Fruit fly (Drosophila melanogaster) whole organism, embryonic: Measurements from ENCODE around the gene CG4393.

Experiments used
- ATbp ChIP-seq: fragments of 200-800 bp; sonication (Bioruptor generic); optimal IDR thresholded peaks from 2 replicates; lab custom pipeline; 2017; ENCODE audit warnings: missing biosample characterization, mild to moderate bottlenecking, missing genetic modification characterization, missing genetic modification reagents
- Asciz ChIP-seq: fragments of 200-800 bp; sonication (Bioruptor generic); optimal IDR thresholded peaks from 2 replicates; lab custom pipeline; 2017; ENCODE audit warnings: missing biosample characterization, mild to moderate bottlenecking, missing genetic modification characterization, missing genetic modification reagents
- BEAF-32 ChIP-seq: fragments of 200-800 bp; sonication (Bioruptor generic); optimal IDR thresholded peaks from 3 replicates; lab custom pipeline; 2017; ENCODE audit warnings: missing biosample characterization, missing genetic modification characterization, mild to moderate bottlenecking, moderate library complexity, missing genetic modification reagents
- CG10267 ChIP-seq: fragments of 200-800 bp; sonication (Bioruptor generic); optimal IDR thresholded peaks from 2 replicates; lab custom pipeline; 2018; ENCODE audit warnings: missing biosample characterization, mild to moderate bottlenecking, missing genetic modification characterization, moderate library complexity
- CG10462 ChIP-seq: fragments of 200-800 bp; sonication (Bioruptor generic); optimal IDR thresholded peaks from 2 replicates; lab custom pipeline; 2016; ENCODE audit warnings: missing biosample characterization, missing genetic modification characterization
- CG11504 ChIP-seq: fragments of 200-800 bp; sonication (Bioruptor generic); optimal IDR thresholded peaks from 3 replicates; lab custom pipeline; 2019; ENCODE audit warnings: missing biosample characterization, mild to moderate bottlenecking, missing genetic modification characterization, moderate library complexity
- CG11560 ChIP-seq: fragments of 200-800 bp; sonication (Bioruptor generic); IDR thresholded peaks from 3 replicates; pipeline ENCODE4 v1.3.6; 2022; ENCODE audit warnings: missing biosample characterization, missing genetic modification characterization
- CG12391 ChIP-seq: fragments of 200-800 bp; sonication (Bioruptor generic); optimal IDR thresholded peaks from 3 replicates; lab custom pipeline; 2018; ENCODE audit warnings: missing biosample characterization, mild to moderate bottlenecking, missing genetic modification characterization, moderate library complexity
- CG12659 ChIP-seq: fragments of 200-800 bp; sonication (Bioruptor generic); optimal IDR thresholded peaks from 3 replicates; lab custom pipeline; 2017; ENCODE audit warnings: mild to moderate bottlenecking, missing biosample characterization, missing genetic modification reagents, missing genetic modification characterization
- CG12744 ChIP-seq: fragments of 200-800 bp; sonication (Bioruptor generic); optimal IDR thresholded peaks from 2 replicates; lab custom pipeline; 2016; ENCODE audit warnings: missing biosample characterization, missing genetic modification characterization
- CG14710 ChIP-seq: fragments of 200-800 bp; sonication (Bioruptor generic); optimal IDR thresholded peaks from 3 replicates; lab custom pipeline; 2019; ENCODE audit warnings: missing biosample characterization, mild to moderate bottlenecking, missing genetic modification characterization, moderate library complexity
- CG15514 ChIP-seq: fragments of 200-800 bp; sonication (Bioruptor generic); optimal IDR thresholded peaks from 3 replicates; lab custom pipeline; 2017; ENCODE audit warnings: missing biosample characterization, missing genetic modification characterization, mild to moderate bottlenecking, moderate library complexity, missing genetic modification reagents
- CG18262 ChIP-seq: fragments of 200-800 bp; optimal IDR thresholded peaks from 3 replicates; lab custom pipeline; 2019; ENCODE audit warnings: missing biosample characterization, mild to moderate bottlenecking, missing genetic modification characterization, moderate library complexity
- CG2120 ChIP-seq: fragments of 200-800 bp; sonication (Bioruptor generic); optimal IDR thresholded peaks from 3 replicates; lab custom pipeline; 2016; ENCODE audit warnings: missing biosample characterization, missing genetic modification characterization
- CG2712 ChIP-seq: fragments of 200-800 bp; optimal IDR thresholded peaks from 3 replicates; lab custom pipeline; 2019; ENCODE audit warnings: missing biosample characterization, mild to moderate bottlenecking, missing genetic modification characterization, moderate library complexity
- CG32772 ChIP-seq: fragments of 200-800 bp; sonication (Bioruptor generic); IDR thresholded peaks from 2 replicates; pipeline ENCODE4 v1.3.6; 2022; ENCODE audit warnings: missing biosample characterization, missing genetic modification characterization
- CG34376 ChIP-seq: fragments of 200-800 bp; sonication (Bioruptor generic); optimal IDR thresholded peaks from 2 replicates; lab custom pipeline; 2018; ENCODE audit warnings: missing biosample characterization, mild to moderate bottlenecking, missing genetic modification characterization
- CG7745 ChIP-seq: fragments of 200-800 bp; sonication (Bioruptor generic); optimal IDR thresholded peaks from 2 replicates; lab custom pipeline; 2018; ENCODE audit warnings: missing biosample characterization, mild to moderate bottlenecking, missing genetic modification characterization, moderate library complexity
- CG9609 ChIP-seq: fragments of 200-800 bp; sonication (Bioruptor generic); optimal IDR thresholded peaks from 3 replicates; lab custom pipeline; 2016; ENCODE audit warnings: missing biosample characterization, missing genetic modification characterization
- CG9876 ChIP-seq: fragments of 200-800 bp; sonication (Bioruptor generic); optimal IDR thresholded peaks from 2 replicates; lab custom pipeline; 2016; ENCODE audit warnings: missing biosample characterization, missing genetic modification characterization
- CTCF ChIP-seq: fragments of 200-800 bp; sonication (Bioruptor generic); optimal IDR thresholded peaks from 2 replicates; lab custom pipeline; 2017; ENCODE audit warnings: missing biosample characterization, mild to moderate bottlenecking, missing genetic modification characterization, moderate library complexity
- E2f1 ChIP-seq: fragments of 200-800 bp; sonication (Bioruptor generic); IDR thresholded peaks from 2 replicates; pipeline ENCODE4 v1.3.6; 2022; ENCODE audit warnings: missing biosample characterization, missing genetic modification characterization
- E2f2 ChIP-seq: fragments of 200-800 bp; sonication (Bioruptor generic); IDR thresholded peaks from 2 replicates; pipeline ENCODE4 v1.3.6; 2022; ENCODE audit warnings: missing biosample characterization, missing genetic modification characterization
- Ets65A ChIP-seq: fragments of 200-800 bp; sonication (Bioruptor generic); peaks from one replicate; lab custom pipeline; 2016; ENCODE audit warnings: missing biosample characterization, missing genetic modification characterization
- HmgZ ChIP-seq: fragments of 200-800 bp; sonication (Bioruptor generic); optimal IDR thresholded peaks from 2 replicates; lab custom pipeline; 2018; ENCODE audit warnings: missing biosample characterization, mild to moderate bottlenecking, missing genetic modification characterization
- Mad ChIP-seq: fragments of 200-800 bp; sonication (Bioruptor generic); optimal IDR thresholded peaks from 2 replicates; lab custom pipeline; 2016; ENCODE audit warnings: missing biosample characterization, missing genetic modification characterization
- Max ChIP-seq: fragments of 200-800 bp; sonication (Bioruptor generic); optimal IDR thresholded peaks from 2 replicates; lab custom pipeline; 2016; ENCODE audit warnings: missing biosample characterization, mild to moderate bottlenecking, missing genetic modification characterization
- Poxn ChIP-seq: fragments of 200-800 bp; sonication (Bioruptor generic); IDR thresholded peaks from 2 replicates; pipeline ENCODE4 v1.3.6; 2022; ENCODE audit warnings: missing biosample characterization, missing genetic modification characterization
- Rfx ChIP-seq: fragments of 200-800 bp; sonication (Bioruptor generic); IDR thresholded peaks from 2 replicates; pipeline ENCODE4 v1.3.6; 2022; ENCODE audit warnings: missing biosample characterization, missing genetic modification characterization
- Trl ChIP-seq, 3 experiments: fragments of >200 bp in 2 of 3; fragments of 200-800 bp in 1 of 3; sonication (Bioruptor generic) in 1 of 3; optimal IDR thresholded peaks; 2 replicates in 1 of 3; 3 replicates in 2 of 3; lab custom pipeline; 2016 to 2017; ENCODE audit warnings: missing biosample characterization in 1 of 3, missing genetic modification characterization in 1 of 3
- da ChIP-seq: fragments of 200-800 bp; sonication (Bioruptor generic); optimal IDR thresholded peaks from 2 replicates; lab custom pipeline; 2016; ENCODE audit warnings: missing biosample characterization, missing genetic modification characterization
- ems ChIP-seq: fragments of 200-800 bp; sonication (Bioruptor generic); optimal IDR thresholded peaks from 3 replicates; lab custom pipeline; 2016; ENCODE audit warnings: missing biosample characterization, missing genetic modification characterization
- ewg ChIP-seq: fragments of 200-800 bp; sonication (Bioruptor generic); optimal IDR thresholded peaks from 3 replicates; lab custom pipeline; 2017; ENCODE audit warnings: mild to moderate bottlenecking, missing biosample characterization, missing genetic modification reagents, missing genetic modification characterization
- gcm ChIP-seq: fragments of 200-800 bp; sonication (Bioruptor generic); optimal IDR thresholded peaks from 2 replicates; lab custom pipeline; 2019; ENCODE audit warnings: missing biosample characterization, mild to moderate bottlenecking, missing genetic modification characterization, moderate library complexity
- gro ChIP-seq: fragments of 200-800 bp; sonication (Bioruptor generic); optimal IDR thresholded peaks from 2 replicates; lab custom pipeline; 2016; ENCODE audit warnings: missing biosample characterization, missing genetic modification characterization
- lilli ChIP-seq: fragments of 200-800 bp; sonication (Bioruptor generic); optimal IDR thresholded peaks from 3 replicates; lab custom pipeline; 2016; ENCODE audit warnings: missing biosample characterization, missing genetic modification characterization
- nerfin-1 ChIP-seq: fragments of 200-800 bp; sonication (Bioruptor generic); optimal IDR thresholded peaks from 3 replicates; lab custom pipeline; 2019; ENCODE audit warnings: missing biosample characterization, mild to moderate bottlenecking, missing genetic modification characterization, moderate library complexity
- nerfin-2 ChIP-seq: fragments of 200-800 bp; sonication (Bioruptor generic); IDR thresholded peaks from 2 replicates; pipeline ENCODE4 v1.3.6; 2022; ENCODE audit warnings: missing biosample characterization, missing genetic modification characterization; ENCODE audit not compliant: partially characterized antibody
- otp ChIP-seq: fragments of 200-800 bp; sonication (Bioruptor generic); IDR thresholded peaks from 3 replicates; pipeline ENCODE4, ENCODE4 v1.3.6; 2022; ENCODE audit warnings: missing biosample characterization, missing genetic modification characterization
- phol ChIP-seq: fragments of 200-800 bp; sonication (Bioruptor generic); optimal IDR thresholded peaks from 3 replicates; lab custom pipeline; 2018; ENCODE audit warnings: missing biosample characterization, mild to moderate bottlenecking, missing genetic modification characterization, moderate library complexity
- row ChIP-seq: fragments of 200-800 bp; sonication (Bioruptor generic); IDR thresholded peaks from 3 replicates; pipeline ENCODE4 v1.3.6; 2022; ENCODE audit warnings: missing biosample characterization, missing genetic modification characterization
- sima ChIP-seq: fragments of 200-800 bp; sonication (Bioruptor generic); optimal IDR thresholded peaks from 2 replicates; lab custom pipeline; 2016; ENCODE audit warnings: missing biosample characterization, missing genetic modification characterization
- stwl ChIP-seq: fragments of 200-800 bp; sonication (Bioruptor generic); optimal IDR thresholded peaks from 3 replicates; lab custom pipeline; 2018; ENCODE audit warnings: missing biosample characterization, mild to moderate bottlenecking, missing genetic modification characterization, moderate library complexity
- sug ChIP-seq: fragments of 200-800 bp; optimal IDR thresholded peaks from 2 replicates; lab custom pipeline; 2019; ENCODE audit warnings: missing biosample characterization, mild to moderate bottlenecking, missing genetic modification characterization, moderate library complexity
- tin ChIP-seq: fragments of 200-800 bp; sonication (Bioruptor generic); optimal IDR thresholded peaks from 3 replicates; lab custom pipeline; 2016; ENCODE audit warnings: missing biosample characterization, missing genetic modification characterization
- trem ChIP-seq: fragments of 200-800 bp; optimal IDR thresholded peaks from 3 replicates; lab custom pipeline; 2019; ENCODE audit warnings: missing biosample characterization, mild to moderate bottlenecking, missing genetic modification characterization, moderate library complexity
- ttk ChIP-seq: fragments of 200-800 bp; sonication (Bioruptor generic); IDR thresholded peaks from 2 replicates; pipeline ENCODE4 v2.1.2; 2022; ENCODE audit warnings: missing biosample characterization, missing genetic modification characterization
- yki ChIP-seq: fragments of >200 bp; optimal IDR thresholded peaks from 3 replicates; lab custom pipeline; 2018
- zen ChIP-seq: fragments of 200-800 bp; sonication (Bioruptor generic); optimal IDR thresholded peaks from 3 replicates; lab custom pipeline; 2018; ENCODE audit warnings: missing biosample characterization, mild to moderate bottlenecking, missing genetic modification characterization, moderate library complexity

The CG4393 gene

dm6 chr3R:23347432-23348305, 36.9 kb downstream of the CG4393 start, which contains the start of gene PolE1 (continued):
- TF ChIP-seq CG9609 (GFP tag; lab: Kevin White, UChicago) (no peak), Rfx (GFP tag; lab: Robert Waterston, UW) (peak; percentile 38; the same call in 1 of the 2 replicates), CG12391 (tag; lab: Kevin White, UChicago) (peak; percentile 28), Ets65A (GFP tag; lab: Kevin White, UChicago) (peak; percentile 82), otp (GFP tag; lab: Robert Waterston, UW) (peak; percentile 21; the same call in 1 of the 3 replicates), trem (tag; lab: Kevin White, UChicago) (peak; percentile 41), nerfin-2 (GFP tag; lab: Robert Waterston, UW) (0 out of 2 replicates have a peak, but pooled peaks have one; percentile 29), CG32772 (no peak), CG15514 (GFP tag; lab: Kevin White, UChicago) (peak; percentile 54), CG12659 (peak; percentile 27), zen (tag; lab: Kevin White, UChicago) (peak; percentile 3), sima (GFP tag; lab: Kevin White, UChicago) (no peak), ttk (GFP tag; lab: Robert Waterston, UW) (0 out of 2 replicates have a peak, but pooled peaks have one; percentile 22), sug (tag; lab: Kevin White, UChicago) (peak; percentile 15), yki (lab: Kevin White, UChicago) (no peak), Asciz (GFP tag; lab: Kevin White, UChicago) (peak; percentile 3), CTCF (GFP tag; lab: Kevin White, UChicago) (peak; percentile 17), E2f2 (GFP tag; lab: Robert Waterston, UW) (peak; percentile 99), ems (peak; percentile 39), HmgZ (tag; lab: Kevin White, UChicago) (peak; percentile 62), CG11560 (tag; lab: Robert Waterston, UW) (no peak), CG2712 (tag; lab: Kevin White, UChicago) (peak; percentile 35), ewg (GFP tag; lab: Kevin White, UChicago) (peak; percentile 20), BEAF-32 (GFP tag; lab: Kevin White, UChicago) (peak; percentile 23), phol (tag; lab: Kevin White, UChicago) (peak; percentile 28), lilli (GFP tag; lab: Kevin White, UChicago) (peak; percentile 23), CG34376 (peak; percentile 1), CG10267 (peak; percentile 98), CG14710 (tag; lab: Kevin White, UChicago) (peak; percentile 58), CG11504 (tag; lab: Kevin White, UChicago) (peak; percentile 11), Mad (GFP tag; lab: Kevin White, UChicago) (peak; percentile 2), stwl (tag; lab: Kevin White, UChicago) (peak; percentile 68), CG12744 (GFP tag; lab: Kevin White, UChicago) (peak; percentile 1), Trl (optimal IDR thresholded peaks at IDR 0.05; lab: Kevin White, UChicago) (peak; percentile 25 to 91), Trl (GFP tag; optimal IDR thresholded peaks at IDR 0.05; lab: Kevin White, UChicago) (no peak), Max (GFP tag; lab: Kevin White, UChicago) (peak; percentile 26), tin (GFP tag; lab: Kevin White, UChicago) (peak; percentile 16), E2f1 (GFP tag; lab: Robert Waterston, UW) (peak; percentile 85), CG7745 (tag; lab: Kevin White, UChicago) (no peak), da (GFP tag; lab: Kevin White, UChicago) (no peak), CG10462 (GFP tag; lab: Kevin White, UChicago) (no peak), nerfin-1 (tag; lab: Kevin White, UChicago) (peak; percentile 62), gro (GFP tag; lab: Kevin White, UChicago) (peak; percentile 21), CG18262 (no peak), row (peak; percentile 19; the same call in 1 of the 3 replicates), CG9876 (GFP tag; lab: Kevin White, UChicago) (no peak), CG2120 (GFP tag; lab: Kevin White, UChicago) (peak; percentile 40), ATbp (no peak), Poxn (no peak), gcm (GFP tag; lab: Kevin White, UChicago) (no peak)
